Fruit fly (Drosophila melanogaster) whole organism, embryonic: ENCODE measurements around the gene CG43175.

Experiments used
- Asciz ChIP-seq: fragments of 200-800 bp; sonication (Bioruptor generic); optimal IDR thresholded peaks from 2 replicates; lab custom pipeline; 2017; ENCODE audit warnings: missing biosample characterization, mild to moderate bottlenecking, missing genetic modification characterization, missing genetic modification reagents
- Atf3 ChIP-seq: fragments of 200-800 bp; sonication (Bioruptor generic); optimal IDR thresholded peaks from 3 replicates; lab custom pipeline; 2016; ENCODE audit warnings: missing biosample characterization, missing genetic modification characterization
- Atf6 ChIP-seq: fragments of 200-800 bp; sonication (Bioruptor generic); IDR thresholded peaks from 2 replicates; pipeline ENCODE4 v1.3.6; 2022; ENCODE audit warnings: missing biosample characterization, missing genetic modification characterization
- CG10147 ChIP-seq: fragments of 200-800 bp; sonication (Bioruptor generic); optimal IDR thresholded peaks from 2 replicates; lab custom pipeline; 2019; ENCODE audit warnings: missing biosample characterization, mild to moderate bottlenecking, missing genetic modification characterization, moderate library complexity
- CG12155 ChIP-seq: fragments of 200-800 bp; sonication (Bioruptor generic); optimal IDR thresholded peaks from 3 replicates; lab custom pipeline; 2016; ENCODE audit warnings: missing biosample characterization, missing genetic modification characterization
- CG12236 ChIP-seq: fragments of 200-800 bp; sonication (Bioruptor generic); optimal IDR thresholded peaks from 2 replicates; lab custom pipeline; 2016; ENCODE audit warnings: missing biosample characterization, missing genetic modification characterization
- CG13424 ChIP-seq: fragments of 200-800 bp; sonication (Bioruptor generic); optimal IDR thresholded peaks from 2 replicates; lab custom pipeline; 2019; ENCODE audit warnings: missing biosample characterization, mild to moderate bottlenecking, missing genetic modification characterization, moderate library complexity
- CG14710 ChIP-seq: fragments of 200-800 bp; sonication (Bioruptor generic); optimal IDR thresholded peaks from 3 replicates; lab custom pipeline; 2019; ENCODE audit warnings: missing biosample characterization, mild to moderate bottlenecking, missing genetic modification characterization, moderate library complexity
- CG1602 ChIP-seq: fragments of 200-800 bp; sonication (Bioruptor generic); optimal IDR thresholded peaks from 3 replicates; lab custom pipeline; 2016; ENCODE audit warnings: missing biosample characterization, missing genetic modification characterization
- CG17186 ChIP-seq: fragments of 200-800 bp; sonication (Bioruptor generic); optimal IDR thresholded peaks from 3 replicates; lab custom pipeline; 2017; ENCODE audit warnings: missing biosample characterization, missing genetic modification reagents, missing genetic modification characterization
- CG1832 ChIP-seq: fragments of 200-800 bp; sonication (Bioruptor generic); optimal IDR thresholded peaks from 2 replicates; lab custom pipeline; 2017; ENCODE audit warnings: missing biosample characterization, mild to moderate bottlenecking, missing genetic modification characterization, inconsistent platforms
- CG2129 ChIP-seq: fragments of 200-800 bp; sonication (Bioruptor generic); IDR thresholded peaks from 2 replicates; pipeline ENCODE4 v1.3.6; 2022; ENCODE audit warnings: missing biosample characterization, missing genetic modification characterization; ENCODE audit not compliant: partially characterized antibody
- CG3065 ChIP-seq: fragments of 200-800 bp; sonication (Bioruptor generic); optimal IDR thresholded peaks from 2 replicates; lab custom pipeline; 2016; ENCODE audit warnings: missing biosample characterization, missing genetic modification characterization
- CG31388 ChIP-seq: fragments of 200-800 bp; sonication (Bioruptor generic); optimal IDR thresholded peaks from 2 replicates; lab custom pipeline; 2016; ENCODE audit warnings: missing biosample characterization, missing genetic modification characterization
- CG43689 ChIP-seq: fragments of 200-800 bp; sonication (Bioruptor generic); IDR thresholded peaks from 2 replicates; pipeline ENCODE4 v1.3.6; 2022; ENCODE audit warnings: missing biosample characterization, missing genetic modification characterization
- CG4854 ChIP-seq: fragments of 200-800 bp; sonication (Bioruptor generic); optimal IDR thresholded peaks from 2 replicates; lab custom pipeline; 2016; ENCODE audit warnings: missing biosample characterization, missing genetic modification characterization, inconsistent platforms
- CG6175 ChIP-seq: fragments of 200-800 bp; sonication (Bioruptor generic); IDR thresholded peaks from 3 replicates; pipeline ENCODE4 v1.3.6; 2022; ENCODE audit warnings: missing biosample characterization, missing genetic modification characterization
- CG8478 ChIP-seq: fragments of >200 bp; optimal IDR thresholded peaks from 2 replicates; lab custom pipeline; 2018
- CG9727 ChIP-seq: fragments of 200-800 bp; sonication (Bioruptor generic); optimal IDR thresholded peaks from 3 replicates; lab custom pipeline; 2017; ENCODE audit warnings: missing biosample characterization, mild to moderate bottlenecking, missing genetic modification characterization
- CTCF ChIP-seq: fragments of 200-800 bp; sonication (Bioruptor generic); optimal IDR thresholded peaks from 2 replicates; lab custom pipeline; 2017; ENCODE audit warnings: missing biosample characterization, mild to moderate bottlenecking, missing genetic modification characterization, moderate library complexity
- CrebB ChIP-seq: fragments of 200-800 bp; sonication (Bioruptor generic); optimal IDR thresholded peaks from 3 replicates; lab custom pipeline; 2018; ENCODE audit warnings: missing biosample characterization, mild to moderate bottlenecking, missing genetic modification characterization
- D ChIP-seq, 2 experiments: fragments of 200-800 bp in 1 of 2; fragments of >200 bp in 1 of 2; sonication (Bioruptor generic) in 1 of 2; optimal IDR thresholded peaks; 2 replicates in 1 of 2; 3 replicates in 1 of 2; lab custom pipeline; 2017; ENCODE audit warnings: mild to moderate bottlenecking in 1 of 2, missing biosample characterization in 1 of 2, missing genetic modification characterization in 1 of 2, missing genetic modification reagents in 1 of 2
- D19A ChIP-seq: fragments of 200-800 bp; optimal IDR thresholded peaks from 3 replicates; lab custom pipeline; 2019; ENCODE audit warnings: missing biosample characterization, mild to moderate bottlenecking, missing genetic modification characterization, moderate library complexity
- Dip3 ChIP-seq: fragments of 200-800 bp; sonication (Bioruptor generic); optimal IDR thresholded peaks from 3 replicates; lab custom pipeline; 2016; ENCODE audit warnings: missing biosample characterization, missing genetic modification characterization
- Gsc ChIP-seq: fragments of 200-800 bp; sonication (Bioruptor generic); IDR thresholded peaks from 2 replicates; pipeline ENCODE4 v1.3.6; 2022; ENCODE audit warnings: missing biosample characterization, missing genetic modification characterization
- Hmr ChIP-seq: fragments of 200-800 bp; sonication (Bioruptor generic); optimal IDR thresholded peaks from 3 replicates; lab custom pipeline; 2017; ENCODE audit warnings: mild to moderate bottlenecking, missing biosample characterization, missing genetic modification reagents, missing genetic modification characterization
- Mad ChIP-seq: fragments of 200-800 bp; sonication (Bioruptor generic); optimal IDR thresholded peaks from 2 replicates; lab custom pipeline; 2016; ENCODE audit warnings: missing biosample characterization, missing genetic modification characterization
- Meics ChIP-seq: fragments of 200-800 bp; sonication (Bioruptor generic); optimal IDR thresholded peaks from 2 replicates; lab custom pipeline; 2017; ENCODE audit warnings: missing biosample characterization, mild to moderate bottlenecking, missing genetic modification characterization
- Side ChIP-seq: fragments of 200-800 bp; sonication (Bioruptor generic); optimal IDR thresholded peaks from 2 replicates; lab custom pipeline; 2016; ENCODE audit warnings: missing biosample characterization, missing genetic modification characterization
- Stat92E ChIP-seq, 3 experiments: fragments of >200 bp in 2 of 3; fragments of 200-800 bp in 1 of 3; sonication (Bioruptor generic) in 1 of 3; optimal IDR thresholded peaks; 2 replicates each; lab custom pipeline; 2017 to 2019; ENCODE audit warnings: missing biosample characterization in 3 of 3, missing genetic modification characterization in 3 of 3, mild to moderate bottlenecking in 1 of 3, moderate library complexity in 1 of 3
- Taf1 ChIP-seq: fragments of 200-800 bp; sonication (Bioruptor generic); IDR thresholded peaks from 2 replicates; pipeline ENCODE4 v1.3.6; 2022; ENCODE audit warnings: missing biosample characterization, missing genetic modification characterization
- Vsx1 ChIP-seq: fragments of 200-800 bp; sonication (Bioruptor generic); optimal IDR thresholded peaks from 2 replicates; lab custom pipeline; 2017; ENCODE audit warnings: missing biosample characterization, mild to moderate bottlenecking, missing genetic modification characterization, missing genetic modification reagents
- amos ChIP-seq: fragments of 200-800 bp; sonication (Bioruptor generic); IDR thresholded peaks from 2 replicates; pipeline ENCODE4 v1.3.6; 2022; ENCODE audit warnings: missing biosample characterization, missing genetic modification characterization; ENCODE audit not compliant: partially characterized antibody
- crc ChIP-seq: fragments of 200-800 bp; sonication (Bioruptor generic); optimal IDR thresholded peaks from 2 replicates; lab custom pipeline; 2016; ENCODE audit warnings: missing biosample characterization, missing genetic modification characterization
- en ChIP-seq: fragments of 200-800 bp; sonication (Bioruptor generic); optimal IDR thresholded peaks from 2 replicates; lab custom pipeline; 2016; ENCODE audit warnings: missing biosample characterization, missing genetic modification characterization
- fd102C ChIP-seq: fragments of 200-800 bp; sonication (Bioruptor generic); optimal IDR thresholded peaks from 2 replicates; lab custom pipeline; 2018; ENCODE audit warnings: missing biosample characterization, mild to moderate bottlenecking, missing genetic modification characterization, moderate library complexity
- gt ChIP-seq: fragments of 200-800 bp; sonication (Bioruptor generic); IDR thresholded peaks from 2 replicates; pipeline ENCODE4 v1.3.6; 2022; ENCODE audit warnings: missing biosample characterization, missing genetic modification characterization
- hb ChIP-seq: fragments of 200-800 bp; sonication (Bioruptor generic); IDR thresholded peaks from 3 replicates; pipeline ENCODE4 v1.3.6; 2022; ENCODE audit warnings: missing biosample characterization, missing genetic modification characterization; ENCODE audit not compliant: partially characterized antibody
- her ChIP-seq: fragments of 200-800 bp; sonication (Bioruptor generic); optimal IDR thresholded peaks from 2 replicates; lab custom pipeline; 2016; ENCODE audit warnings: missing biosample characterization, missing genetic modification characterization
- inv ChIP-seq: fragments of 200-800 bp; sonication (Bioruptor generic); IDR thresholded peaks from 2 replicates; pipeline ENCODE4 v1.3.6; 2022; ENCODE audit warnings: missing biosample characterization, missing genetic modification characterization; ENCODE audit not compliant: partially characterized antibody
- lmd ChIP-seq: fragments of 200-800 bp; sonication (Bioruptor generic); IDR thresholded peaks from 2 replicates; pipeline ENCODE4 v1.3.6; 2022; ENCODE audit warnings: missing biosample characterization, missing genetic modification characterization
- luna ChIP-seq: fragments of 200-800 bp; sonication (Bioruptor generic); optimal IDR thresholded peaks from 2 replicates; lab custom pipeline; 2016; ENCODE audit warnings: missing biosample characterization, missing genetic modification characterization
- pho ChIP-seq: fragments of 200-800 bp; sonication (Bioruptor generic); optimal IDR thresholded peaks from 2 replicates; lab custom pipeline; 2016; ENCODE audit warnings: missing biosample characterization, missing genetic modification characterization
- pum ChIP-seq: fragments of 200-800 bp; sonication (Bioruptor generic); optimal IDR thresholded peaks from 2 replicates; lab custom pipeline; 2016; ENCODE audit warnings: missing biosample characterization, missing genetic modification characterization
- sc ChIP-seq, 3 experiments: fragments of >200 bp in 2 of 3; fragments of 200-800 bp in 1 of 3; sonication (Bioruptor generic) in 1 of 3; optimal IDR thresholded peaks; 2 replicates in 2 of 3; 3 replicates in 1 of 3; lab custom pipeline; 2017; ENCODE audit warnings: mild to moderate bottlenecking in 1 of 3, missing biosample characterization in 1 of 3, missing genetic modification characterization in 1 of 3, missing genetic modification reagents in 1 of 3
- sens ChIP-seq: fragments of 200-800 bp; sonication (Bioruptor generic); peaks from one replicate; lab custom pipeline; 2016; ENCODE audit warnings: missing biosample characterization, missing genetic modification characterization
- sima ChIP-seq: fragments of 200-800 bp; sonication (Bioruptor generic); optimal IDR thresholded peaks from 2 replicates; lab custom pipeline; 2016; ENCODE audit warnings: missing biosample characterization, missing genetic modification characterization
- sr ChIP-seq: fragments of 200-800 bp; sonication (Bioruptor generic); IDR thresholded peaks from 3 replicates; pipeline ENCODE4 v1.3.6; 2022; ENCODE audit warnings: missing biosample characterization, missing genetic modification characterization
- ssp ChIP-seq: fragments of 200-800 bp; sonication (Bioruptor generic); IDR thresholded peaks from 2 replicates; pipeline ENCODE4 v1.3.6; 2022; ENCODE audit warnings: missing biosample characterization, missing genetic modification characterization
- stc ChIP-seq: fragments of 200-800 bp; sonication (Bioruptor generic); IDR thresholded peaks from 2 replicates; pipeline ENCODE4 v1.3.6; 2022; ENCODE audit warnings: missing biosample characterization, missing genetic modification characterization
- tap ChIP-seq: fragments of 200-800 bp; optimal IDR thresholded peaks from 3 replicates; lab custom pipeline; 2019; ENCODE audit warnings: missing biosample characterization, mild to moderate bottlenecking, missing genetic modification characterization, moderate library complexity
- tna ChIP-seq: fragments of 200-800 bp; sonication (Bioruptor generic); IDR thresholded peaks from 2 replicates; pipeline ENCODE4 v1.3.6; 2022; ENCODE audit warnings: missing biosample characterization, missing genetic modification characterization; ENCODE audit not compliant: partially characterized antibody

CG43175 gene

DNA sequence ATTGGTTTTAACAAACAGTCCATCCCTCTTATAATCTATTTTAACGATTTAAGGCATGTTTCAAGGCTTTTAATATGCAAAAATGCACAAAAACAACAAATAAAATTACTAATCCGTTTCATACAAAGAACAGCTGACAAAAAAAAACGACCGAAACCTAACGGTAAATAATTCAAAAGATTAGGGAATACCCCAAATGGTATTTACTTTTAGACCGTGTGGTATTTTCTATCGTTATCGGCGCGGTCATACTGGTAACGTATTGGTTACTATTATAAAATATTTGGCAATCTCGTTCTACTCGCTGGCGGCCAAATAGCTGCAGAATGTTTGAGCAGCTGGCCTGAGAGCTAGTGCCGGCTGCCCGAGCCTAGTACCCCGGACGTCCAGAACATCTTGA, 24.6 kb upstream of the CG43175 start, which contains the start of gene sll (continued):
- TF ChIP-seq Meics (GFP tag; lab: Kevin White, UChicago) (no peak), CG3065 (no peak), Atf6 (GFP tag; lab: Robert Waterston, UW) (no peak), inv (GFP tag; lab: Robert Waterston, UW) (no peak), ssp (GFP tag; lab: Robert Waterston, UW) (no peak), Gsc (no peak), hb (GFP tag; lab: Robert Waterston, UW) (no peak), CG8478 (no peak), sens (GFP tag; lab: Kevin White, UChicago) (peak; percentile 59), sima (no peak), en (GFP tag; lab: Kevin White, UChicago) (no peak), CG12155 (GFP tag; lab: Kevin White, UChicago) (peak; percentile 83), CG17186 (GFP tag; lab: Kevin White, UChicago) (no peak), Vsx1 (GFP tag; lab: Kevin White, UChicago) (no peak), tna (GFP tag; lab: Robert Waterston, UW) (no peak), CG10147 (GFP tag; lab: Kevin White, UChicago) (no peak), CrebB (no peak), crc (GFP tag; lab: Kevin White, UChicago) (no peak), CG31388 (GFP tag; lab: Kevin White, UChicago) (no peak), Hmr (GFP tag; lab: Kevin White, UChicago) (no peak), Dip3 (no peak), CG13424 (tag; lab: Kevin White, UChicago) (no peak), CG6175 (GFP tag; lab: Robert Waterston, UW) (no peak), Mad (GFP tag; lab: Kevin White, UChicago) (no peak), Asciz (GFP tag; lab: Kevin White, UChicago) (no peak), fd102C (GFP tag; lab: Kevin White, UChicago) (peak; percentile 10), CG1602 (GFP tag; lab: Kevin White, UChicago) (no peak), D (optimal IDR thresholded peaks at IDR 0.05; lab: Kevin White, UChicago) (no peak), D (GFP tag; optimal IDR thresholded peaks at IDR 0.05; lab: Kevin White, UChicago) (no peak), Stat92E (GFP tag; optimal IDR thresholded peaks at IDR 0.05; lab: Kevin White, UChicago) (no peak), stc (no peak), CG12236 (GFP tag; lab: Kevin White, UChicago) (no peak), D19A (tag; lab: Kevin White, UChicago) (no peak), Atf3 (GFP tag; lab: Kevin White, UChicago) (no peak), Side (GFP tag; lab: Kevin White, UChicago) (no peak), CG4854 (GFP tag; lab: Kevin White, UChicago) (no peak), CG14710 (tag; lab: Kevin White, UChicago) (peak; percentile 15), tap (tag; lab: Kevin White, UChicago) (no peak), sc (optimal IDR thresholded peaks at IDR 0.05; lab: Kevin White, UChicago) (no peak), sc (GFP tag; optimal IDR thresholded peaks at IDR 0.05; lab: Kevin White, UChicago) (no peak), CG43689 (GFP tag; lab: Robert Waterston, UW) (no peak), Taf1 (GFP tag; lab: Robert Waterston, UW) (no peak), luna (no peak), gt (GFP tag; lab: Robert Waterston, UW) (no peak), amos (GFP tag; lab: Robert Waterston, UW) (no peak), CG2129 (no peak), pum (GFP tag; lab: Kevin White, UChicago) (no peak), CG1832 (GFP tag; lab: Kevin White, UChicago) (no peak), sr (GFP tag; lab: Robert Waterston, UW) (no peak), pho (GFP tag; lab: Kevin White, UChicago) (no peak), CTCF (no peak), CG9727 (GFP tag; lab: Kevin White, UChicago) (no peak), lmd (no peak), her (no peak)
